Fruit fly (Drosophila melanogaster) whole organism, pupa: ENCODE results near the gene toc.

Experiments used
- CG10348 ChIP-seq: fragments of 200-800 bp; sonication (Bioruptor generic); IDR thresholded peaks from 2 replicates; pipeline ENCODE4 v1.3.6; 2022; ENCODE audit warnings: missing biosample characterization, missing genetic modification characterization
- CG13204 ChIP-seq: fragments of 200-800 bp; sonication (Bioruptor generic); optimal IDR thresholded peaks from 2 replicates; lab custom pipeline; 2018; ENCODE audit warnings: missing biosample characterization, mild to moderate bottlenecking, missing genetic modification characterization, moderate library complexity
- CG15710 ChIP-seq: fragments of 200-800 bp; sonication (Bioruptor generic); optimal IDR thresholded peaks from 2 replicates; lab custom pipeline; 2018; ENCODE audit warnings: missing biosample characterization, mild to moderate bottlenecking, missing genetic modification characterization, moderate library complexity
- CG17806 ChIP-seq: fragments of 200-800 bp; sonication (Bioruptor generic); optimal IDR thresholded peaks from 2 replicates; lab custom pipeline; 2018; ENCODE audit warnings: missing biosample characterization, mild to moderate bottlenecking, missing genetic modification characterization, moderate library complexity
- CG32121 ChIP-seq: fragments of 200-800 bp; sonication (Bioruptor generic); IDR thresholded peaks from 2 replicates; pipeline ENCODE4 v1.3.6; 2022; ENCODE audit warnings: missing biosample characterization, missing genetic modification characterization
- CG34367 ChIP-seq: fragments of 200-800 bp; sonication (Bioruptor generic); optimal IDR thresholded peaks from 2 replicates; lab custom pipeline; 2018; ENCODE audit warnings: missing biosample characterization, mild to moderate bottlenecking, missing genetic modification characterization
- CG4496 ChIP-seq: fragments of 200-800 bp; sonication (Bioruptor generic); IDR thresholded peaks from 3 replicates; pipeline ENCODE4 v1.3.6; 2022; ENCODE audit warnings: missing biosample characterization, missing genetic modification characterization
- CG9948 ChIP-seq: fragments of 200-800 bp; sonication (Bioruptor generic); optimal IDR thresholded peaks from 2 replicates; lab custom pipeline; 2018; ENCODE audit warnings: missing biosample characterization, mild to moderate bottlenecking, missing genetic modification characterization, moderate library complexity
- EcR ChIP-seq: fragments of 200-800 bp; sonication (Bioruptor generic); optimal IDR thresholded peaks from 3 replicates; lab custom pipeline; 2019; ENCODE audit warnings: missing biosample characterization, missing genetic modification characterization, mild to moderate bottlenecking, moderate library complexity, missing genetic modification reagents
- rn ChIP-seq: fragments of 200-800 bp; sonication (Bioruptor generic); IDR thresholded peaks from 2 replicates; pipeline ENCODE4 v1.3.6; 2022; ENCODE audit warnings: missing biosample characterization, missing genetic modification characterization

dm6 chr2L:3082895-3083294, 61.7 kb downstream of the toc start:
- TF ChIP-seq CG10348 (GFP tag; lab: Robert Waterston, UW) (no peak), CG17806 (tag; lab: Kevin White, UChicago) (no peak), CG34367 (tag; lab: Kevin White, UChicago) (no peak), CG13204 (no peak), CG32121 (no peak), CG9948 (no peak), rn (GFP tag; lab: Robert Waterston, UW) (no peak), CG4496 (no peak), EcR (GFP tag; lab: Kevin White, UChicago) (no peak), CG15710 (no peak)
